Fruit fly (Drosophila melanogaster) whole organism, embryonic: ENCODE data around the gene mRpS7.

Experiments used
- Ada2b ChIP-seq: fragments of 200-800 bp; sonication (Bioruptor generic); IDR thresholded peaks from 2 replicates; pipeline ENCODE4 v1.3.6; 2022; ENCODE audit warnings: missing biosample characterization, missing genetic modification characterization
- Awh ChIP-seq: fragments of 200-800 bp; sonication (Bioruptor generic); IDR thresholded peaks from 2 replicates; pipeline ENCODE4, ENCODE4 v1.3.6; 2022; ENCODE audit warnings: missing biosample characterization, missing genetic modification characterization
- CG1024 ChIP-seq: fragments of 200-800 bp; sonication (Bioruptor generic); IDR thresholded peaks from 2 replicates; pipeline ENCODE4 v1.3.6; 2022; ENCODE audit warnings: missing biosample characterization, missing genetic modification characterization
- CG11560 ChIP-seq: fragments of 200-800 bp; sonication (Bioruptor generic); IDR thresholded peaks from 3 replicates; pipeline ENCODE4 v1.3.6; 2022; ENCODE audit warnings: missing biosample characterization, missing genetic modification characterization
- CG11695 ChIP-seq: fragments of 200-800 bp; sonication (Bioruptor generic); IDR thresholded peaks from 3 replicates; pipeline ENCODE4 v1.3.6; 2022; ENCODE audit warnings: missing biosample characterization, missing genetic modification characterization
- CG11696 ChIP-seq: fragments of 200-800 bp; sonication (Bioruptor generic); IDR thresholded peaks from 2 replicates; pipeline ENCODE4 v1.3.6; 2022; ENCODE audit warnings: missing biosample characterization, missing genetic modification characterization
- CG12071 ChIP-seq: fragments of 200-800 bp; sonication (Bioruptor generic); optimal IDR thresholded peaks from 3 replicates; lab custom pipeline; 2018; ENCODE audit warnings: missing biosample characterization, mild to moderate bottlenecking, missing genetic modification characterization
- CG12236 ChIP-seq: fragments of 200-800 bp; sonication (Bioruptor generic); optimal IDR thresholded peaks from 2 replicates; lab custom pipeline; 2016; ENCODE audit warnings: missing biosample characterization, missing genetic modification characterization
- CG14860 ChIP-seq: fragments of 200-800 bp; sonication (Bioruptor generic); IDR thresholded peaks from 3 replicates; pipeline ENCODE4 v1.3.6; 2022; ENCODE audit warnings: missing biosample characterization, missing genetic modification characterization; ENCODE audit not compliant: partially characterized antibody
- CG15269 ChIP-seq: fragments of 200-800 bp; sonication (Bioruptor generic); optimal IDR thresholded peaks from 2 replicates; lab custom pipeline; 2018; ENCODE audit warnings: missing biosample characterization, mild to moderate bottlenecking, missing genetic modification characterization, moderate library complexity
- CG17829 ChIP-seq: fragments of 200-800 bp; optimal IDR thresholded peaks from 2 replicates; lab custom pipeline; 2019; ENCODE audit warnings: missing biosample characterization, mild to moderate bottlenecking, missing genetic modification characterization, moderate library complexity
- CG17912 ChIP-seq: fragments of 200-800 bp; sonication (Bioruptor generic); optimal IDR thresholded peaks from 2 replicates; lab custom pipeline; 2018; ENCODE audit warnings: missing biosample characterization, mild to moderate bottlenecking, missing genetic modification characterization
- CG18011 ChIP-seq: fragments of 200-800 bp; sonication (Bioruptor generic); optimal IDR thresholded peaks from 2 replicates; lab custom pipeline; 2017; ENCODE audit warnings: missing biosample characterization, missing genetic modification characterization, mild to moderate bottlenecking, moderate library complexity, missing genotype
- CG18599 ChIP-seq: fragments of 200-800 bp; sonication (Bioruptor generic); optimal IDR thresholded peaks from 3 replicates; lab custom pipeline; 2017; ENCODE audit warnings: missing biosample characterization, missing genetic modification characterization, mild to moderate bottlenecking, moderate library complexity, missing genetic modification reagents
- CG18764 ChIP-seq: fragments of 200-800 bp; sonication (Bioruptor generic); optimal IDR thresholded peaks from 3 replicates; lab custom pipeline; 2016; ENCODE audit warnings: missing biosample characterization, missing genetic modification characterization
- CG30431 ChIP-seq: fragments of 200-800 bp; sonication (Bioruptor generic); optimal IDR thresholded peaks from 2 replicates; lab custom pipeline; 2017; ENCODE audit warnings: missing biosample characterization, missing genetic modification characterization
- CG32532 ChIP-seq: fragments of 200-800 bp; sonication (Bioruptor generic); IDR thresholded peaks from 2 replicates; pipeline ENCODE4 v1.3.6; 2022; ENCODE audit warnings: missing biosample characterization, missing genetic modification characterization
- CG32772 ChIP-seq: fragments of 200-800 bp; sonication (Bioruptor generic); IDR thresholded peaks from 2 replicates; pipeline ENCODE4 v1.3.6; 2022; ENCODE audit warnings: missing biosample characterization, missing genetic modification characterization
- CG3838 ChIP-seq: fragments of 200-800 bp; sonication (Bioruptor generic); optimal IDR thresholded peaks from 3 replicates; lab custom pipeline; 2016; ENCODE audit warnings: missing biosample characterization, missing genetic modification characterization
- CG8924 ChIP-seq: fragments of 200-800 bp; optimal IDR thresholded peaks from 3 replicates; lab custom pipeline; 2019; ENCODE audit warnings: missing biosample characterization, mild to moderate bottlenecking, missing genetic modification characterization, moderate library complexity
- CG9609 ChIP-seq: fragments of 200-800 bp; sonication (Bioruptor generic); optimal IDR thresholded peaks from 3 replicates; lab custom pipeline; 2016; ENCODE audit warnings: missing biosample characterization, missing genetic modification characterization
- CG9727 ChIP-seq: fragments of 200-800 bp; sonication (Bioruptor generic); optimal IDR thresholded peaks from 3 replicates; lab custom pipeline; 2017; ENCODE audit warnings: missing biosample characterization, mild to moderate bottlenecking, missing genetic modification characterization
- CTCF ChIP-seq: fragments of 200-800 bp; sonication (Bioruptor generic); optimal IDR thresholded peaks from 2 replicates; lab custom pipeline; 2017; ENCODE audit warnings: missing biosample characterization, mild to moderate bottlenecking, missing genetic modification characterization, moderate library complexity
- Dfd ChIP-seq, 2 experiments: fragments of >200 bp; optimal IDR thresholded peaks; 2 replicates each; lab custom pipeline; 2017; ENCODE audit warnings: missing biosample characterization in 2 of 2, missing genetic modification characterization in 2 of 2
- Ets65A ChIP-seq: fragments of 200-800 bp; sonication (Bioruptor generic); peaks from one replicate; lab custom pipeline; 2016; ENCODE audit warnings: missing biosample characterization, missing genetic modification characterization
- Gsc ChIP-seq: fragments of 200-800 bp; sonication (Bioruptor generic); IDR thresholded peaks from 2 replicates; pipeline ENCODE4 v1.3.6; 2022; ENCODE audit warnings: missing biosample characterization, missing genetic modification characterization
- HmgZ ChIP-seq: fragments of 200-800 bp; sonication (Bioruptor generic); optimal IDR thresholded peaks from 2 replicates; lab custom pipeline; 2018; ENCODE audit warnings: missing biosample characterization, mild to moderate bottlenecking, missing genetic modification characterization
- MTF-1 ChIP-seq: fragments of 200-800 bp; sonication (Bioruptor generic); optimal IDR thresholded peaks from 2 replicates; lab custom pipeline; 2018; ENCODE audit warnings: missing biosample characterization, mild to moderate bottlenecking, missing genetic modification characterization, borderline replicate concordance
- Meics ChIP-seq: fragments of 200-800 bp; sonication (Bioruptor generic); optimal IDR thresholded peaks from 2 replicates; lab custom pipeline; 2017; ENCODE audit warnings: missing biosample characterization, mild to moderate bottlenecking, missing genetic modification characterization
- Oaz ChIP-seq: fragments of 200-800 bp; sonication (Bioruptor generic); IDR thresholded peaks from 2 replicates; pipeline ENCODE4 v1.3.6; 2022; ENCODE audit warnings: missing biosample characterization, missing genetic modification characterization
- Oli ChIP-seq: fragments of 200-800 bp; sonication (Bioruptor generic); optimal IDR thresholded peaks from 2 replicates; lab custom pipeline; 2018; ENCODE audit warnings: missing biosample characterization, mild to moderate bottlenecking, missing genetic modification characterization, moderate library complexity
- Ptx1 ChIP-seq: fragments of 200-800 bp; sonication (Bioruptor generic); IDR thresholded peaks from 2 replicates; pipeline ENCODE4 v1.3.6; 2022; ENCODE audit warnings: missing biosample characterization, missing genetic modification characterization
- Sry-β ChIP-seq: fragments of 200-800 bp; sonication (Bioruptor generic); optimal IDR thresholded peaks from 2 replicates; lab custom pipeline; 2018; ENCODE audit warnings: missing biosample characterization, mild to moderate bottlenecking, missing genetic modification characterization, moderate library complexity
- Stat92E ChIP-seq, 3 experiments: fragments of >200 bp in 2 of 3; fragments of 200-800 bp in 1 of 3; sonication (Bioruptor generic) in 1 of 3; optimal IDR thresholded peaks; 2 replicates each; lab custom pipeline; 2017 to 2019; ENCODE audit warnings: missing biosample characterization in 3 of 3, missing genetic modification characterization in 3 of 3, mild to moderate bottlenecking in 1 of 3, moderate library complexity in 1 of 3
- Trl ChIP-seq, 3 experiments: fragments of >200 bp in 2 of 3; fragments of 200-800 bp in 1 of 3; sonication (Bioruptor generic) in 1 of 3; optimal IDR thresholded peaks; 2 replicates in 1 of 3; 3 replicates in 2 of 3; lab custom pipeline; 2016 to 2017; ENCODE audit warnings: missing biosample characterization in 1 of 3, missing genetic modification characterization in 1 of 3
- ase ChIP-seq: fragments of 200-800 bp; sonication (Bioruptor generic); IDR thresholded peaks from 3 replicates; pipeline ENCODE4 v1.3.6; 2022; ENCODE audit warnings: missing biosample characterization, missing genetic modification characterization
- btn ChIP-seq: fragments of 200-800 bp; sonication (Bioruptor generic); optimal IDR thresholded peaks from 2 replicates; lab custom pipeline; 2016; ENCODE audit warnings: missing biosample characterization, missing genetic modification characterization
- dati ChIP-seq: fragments of 200-800 bp; sonication (Bioruptor generic); IDR thresholded peaks from 2 replicates; pipeline ENCODE4 v1.3.6; 2022; ENCODE audit warnings: missing biosample characterization, missing genetic modification characterization
- exex ChIP-seq: fragments of 200-800 bp; sonication (Bioruptor generic); optimal IDR thresholded peaks from 4 replicates; lab custom pipeline; 2018; ENCODE audit warnings: missing biosample characterization, mild to moderate bottlenecking, missing genetic modification characterization, moderate library complexity
- hbn ChIP-seq: fragments of 200-800 bp; sonication (Bioruptor generic); IDR thresholded peaks from 2 replicates; pipeline ENCODE4 v1.3.6; 2022; ENCODE audit warnings: missing biosample characterization, missing genetic modification characterization; ENCODE audit not compliant: partially characterized antibody
- hth ChIP-seq: fragments of >200 bp; optimal IDR thresholded peaks from 2 replicates; lab custom pipeline; 2017; ENCODE audit warnings: inconsistent platforms
- inv ChIP-seq: fragments of 200-800 bp; sonication (Bioruptor generic); IDR thresholded peaks from 2 replicates; pipeline ENCODE4 v1.3.6; 2022; ENCODE audit warnings: missing biosample characterization, missing genetic modification characterization; ENCODE audit not compliant: partially characterized antibody
- jumu ChIP-seq: fragments of 200-800 bp; sonication (Bioruptor generic); optimal IDR thresholded peaks from 3 replicates; lab custom pipeline; 2016; ENCODE audit warnings: missing biosample characterization, missing genetic modification characterization
- lilli ChIP-seq: fragments of 200-800 bp; sonication (Bioruptor generic); optimal IDR thresholded peaks from 3 replicates; lab custom pipeline; 2016; ENCODE audit warnings: missing biosample characterization, missing genetic modification characterization
- pnt ChIP-seq: fragments of 200-800 bp; sonication (Bioruptor generic); optimal IDR thresholded peaks from 3 replicates; lab custom pipeline; 2016; ENCODE audit warnings: missing biosample characterization, missing genetic modification characterization
- repo ChIP-seq: fragments of 200-800 bp; sonication (Bioruptor generic); optimal IDR thresholded peaks from 2 replicates; lab custom pipeline; 2016; ENCODE audit warnings: missing biosample characterization, missing genetic modification characterization
- row ChIP-seq: fragments of 200-800 bp; sonication (Bioruptor generic); IDR thresholded peaks from 3 replicates; pipeline ENCODE4 v1.3.6; 2022; ENCODE audit warnings: missing biosample characterization, missing genetic modification characterization
- salm ChIP-seq: fragments of 200-800 bp; sonication (Bioruptor generic); optimal IDR thresholded peaks from 2 replicates; lab custom pipeline; 2018; ENCODE audit warnings: missing biosample characterization, mild to moderate bottlenecking, missing genetic modification characterization
- slou ChIP-seq: fragments of 200-800 bp; sonication (Bioruptor generic); optimal IDR thresholded peaks from 3 replicates; lab custom pipeline; 2016; ENCODE audit warnings: missing biosample characterization, missing genetic modification characterization
- tap ChIP-seq: fragments of 200-800 bp; optimal IDR thresholded peaks from 3 replicates; lab custom pipeline; 2019; ENCODE audit warnings: missing biosample characterization, mild to moderate bottlenecking, missing genetic modification characterization, moderate library complexity
- tio ChIP-seq: fragments of 200-800 bp; sonication (Bioruptor generic); optimal IDR thresholded peaks from 2 replicates; lab custom pipeline; 2017; ENCODE audit warnings: missing biosample characterization, missing genetic modification characterization, inconsistent platforms
- ttk ChIP-seq: fragments of 200-800 bp; sonication (Bioruptor generic); IDR thresholded peaks from 2 replicates; pipeline ENCODE4 v2.1.2; 2022; ENCODE audit warnings: missing biosample characterization, missing genetic modification characterization
- tup ChIP-seq: fragments of 200-800 bp; sonication (Bioruptor generic); optimal IDR thresholded peaks from 2 replicates; lab custom pipeline; 2016; ENCODE audit warnings: missing biosample characterization, mild to moderate bottlenecking, missing genetic modification characterization, moderate library complexity

mRpS7 gene

DNA sequence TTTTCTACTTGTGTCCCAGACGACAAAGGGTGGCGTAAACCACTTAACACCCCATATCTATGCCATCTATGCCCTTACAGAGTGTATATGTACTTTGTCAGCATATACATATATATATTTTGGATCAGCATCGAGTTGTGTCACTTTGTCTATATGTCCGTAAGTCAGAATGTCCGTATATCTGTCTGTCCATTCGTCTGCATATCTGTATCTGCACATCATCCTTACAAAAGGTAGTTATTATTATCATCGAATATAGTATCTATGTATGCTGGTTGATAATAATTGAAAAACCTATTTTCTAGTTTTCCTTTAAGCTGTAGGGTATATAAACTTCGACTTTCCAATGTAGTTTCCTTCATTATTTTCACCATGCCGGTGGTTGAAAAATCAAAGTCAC is 35.3 kb upstream of the mRpS7 start (continued):
- no peak for TF ChIP-seq CG3838 (GFP tag; lab: Kevin White, UChicago)
- TF ChIP-seq Stat92E (GFP tag; optimal IDR thresholded peaks at IDR 0.05; lab: Kevin White, UChicago), result no peak
- no peak for TF ChIP-seq CG32772
- TF ChIP-seq repo (GFP tag; lab: Kevin White, UChicago), result no peak
- TF ChIP-seq inv (GFP tag; lab: Robert Waterston, UW), result no peak
- TF ChIP-seq Ptx1 (GFP tag; lab: Robert Waterston, UW), result no peak
- no peak for TF ChIP-seq tio (GFP tag; lab: Kevin White, UChicago)
- TF ChIP-seq Ets65A (GFP tag; lab: Kevin White, UChicago), result peak; percentile 15
- no peak for TF ChIP-seq tup (GFP tag; lab: Kevin White, UChicago)
- no peak for TF ChIP-seq CG17912 (GFP tag; lab: Kevin White, UChicago)
- no peak for TF ChIP-seq CTCF (GFP tag; lab: Kevin White, UChicago)
- peak; percentile 2 for TF ChIP-seq pnt (GFP tag; lab: Kevin White, UChicago)
- TF ChIP-seq CG8924, result peak; percentile 17
- no peak for TF ChIP-seq CG32532 (GFP tag; lab: Robert Waterston, UW)
- TF ChIP-seq CG18599, result no peak
- TF ChIP-seq Trl (optimal IDR thresholded peaks at IDR 0.05; lab: Kevin White, UChicago), result no peak
- no peak for TF ChIP-seq Trl (GFP tag; optimal IDR thresholded peaks at IDR 0.05; lab: Kevin White, UChicago)
- no peak for TF ChIP-seq jumu (GFP tag; lab: Kevin White, UChicago)
- no peak for TF ChIP-seq hbn (GFP tag; lab: Robert Waterston, UW)
- TF ChIP-seq Dfd (GFP tag; optimal IDR thresholded peaks at IDR 0.05; lab: Kevin White, UChicago), result no peak
- no peak for TF ChIP-seq slou (GFP tag; lab: Kevin White, UChicago)
- TF ChIP-seq Sry-β, result no peak
- TF ChIP-seq CG1024 (GFP tag; lab: Robert Waterston, UW), result no peak
- no peak for TF ChIP-seq tap (tag; lab: Kevin White, UChicago)
- TF ChIP-seq row (GFP tag; lab: Robert Waterston, UW), result peak; percentile 55
- no peak for TF ChIP-seq CG14860 (GFP tag; lab: Robert Waterston, UW)
- TF ChIP-seq Awh (GFP tag; lab: Robert Waterston, UW), result no peak
- TF ChIP-seq ase (GFP tag; lab: Robert Waterston, UW), result no peak
- no peak for TF ChIP-seq Oaz (GFP tag; lab: Robert Waterston, UW)
- TF ChIP-seq lilli (GFP tag; lab: Kevin White, UChicago), result no peak
- no peak for TF ChIP-seq hth (lab: Kevin White, UChicago)
- TF ChIP-seq CG12071 (GFP tag; lab: Kevin White, UChicago), result no peak
- no peak for TF ChIP-seq Ada2b (GFP tag; lab: Robert Waterston, UW)
- no peak for TF ChIP-seq CG11695
- TF ChIP-seq ttk (GFP tag; lab: Robert Waterston, UW), result no peak
- no peak for TF ChIP-seq salm (tag; lab: Kevin White, UChicago)
- no peak for TF ChIP-seq CG11696 (GFP tag; lab: Robert Waterston, UW)
- no peak for TF ChIP-seq CG18011 (GFP tag; lab: Kevin White, UChicago)
- peak; percentile 25 for TF ChIP-seq Oli (tag; lab: Kevin White, UChicago)
- TF ChIP-seq CG9609 (GFP tag; lab: Kevin White, UChicago), result no peak
- no peak for TF ChIP-seq dati
- TF ChIP-seq exex, result no peak
- TF ChIP-seq CG18764, result no peak
- no peak for TF ChIP-seq CG9727 (GFP tag; lab: Kevin White, UChicago)
- no peak for TF ChIP-seq MTF-1
- TF ChIP-seq Meics, result no peak
- no peak for TF ChIP-seq CG12236
- TF ChIP-seq HmgZ (tag; lab: Kevin White, UChicago), result no peak
- TF ChIP-seq btn (GFP tag; lab: Kevin White, UChicago), result no peak
- TF ChIP-seq CG15269, result no peak
- no peak for TF ChIP-seq CG11560 (tag; lab: Robert Waterston, UW)
- no peak for TF ChIP-seq Gsc (GFP tag; lab: Robert Waterston, UW)
- TF ChIP-seq CG17829 (tag; lab: Kevin White, UChicago), result peak; percentile 36
- TF ChIP-seq CG30431 (GFP tag; lab: Kevin White, UChicago), result no peak
